Worm (Caenorhabditis elegans): ENCODE data around the gene C17C3.11.

DNA sequence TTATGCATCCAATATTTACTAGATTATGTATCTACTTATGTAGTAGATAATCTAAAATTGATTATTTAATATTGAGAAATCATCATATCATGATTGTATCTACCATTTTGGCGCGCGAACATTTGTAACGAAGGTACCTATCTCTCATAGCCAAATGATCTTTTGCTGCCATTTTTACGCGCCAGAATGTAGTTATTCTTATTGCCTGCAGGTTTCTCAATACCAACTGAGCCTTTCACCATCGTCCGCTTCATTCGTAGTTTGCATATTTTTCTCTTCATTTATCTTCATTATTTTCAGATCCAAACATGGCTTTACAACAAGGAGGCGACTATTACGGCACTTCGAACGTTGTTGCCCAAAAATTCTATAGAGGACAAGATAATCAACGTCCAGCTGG, 9.8 kb upstream of the C17C3.11 start, which contains the start of gene ZK177.1:
- TF ChIP-seq sox-4 (tag; optimal IDR thresholded peaks at IDR 0.05) (no peak), elt-2 (tag; optimal IDR thresholded peaks at IDR 0.05) (no peak), dve-1 (tag; optimal IDR thresholded peaks at IDR 0.05) (no peak), hlh-30 (tag; optimal IDR thresholded peaks at IDR 0.05; ENCODE audit: insufficient read depth) (no peak), pha-4 (tag; optimal IDR thresholded peaks at IDR 0.05) (no peak), nhr-11 (tag; optimal IDR thresholded peaks at IDR 0.05) (no peak), nfya-1 (tag; optimal IDR thresholded peaks at IDR 0.05) (no peak)
